Fruit fly (Drosophila melanogaster) S2 (cell line): ENCODE data around the gene CG14740.

Experiments used
- CG8478 ChIP-seq: fragments of >200 bp; optimal IDR thresholded peaks from 2 replicates; lab custom pipeline; 2018
- CTCF ChIP-seq, 2 experiments: fragments of >200 bp; optimal IDR thresholded peaks; 2 replicates each; lab custom pipeline; 2018

- TF ChIP-seq CG8478 (lab: Kevin White, UChicago) = no peak
- TF ChIP-seq CTCF (optimal IDR thresholded peaks at IDR 0.05; lab: Kevin White, UChicago) = no peak
Observed at dm6 chr3R:12016828-12017280, 45.9 kb downstream of the CG14740 start, which contains the start of the genes DCAF12 and Spt3.
